Worm (Caenorhabditis elegans) whole organism, L3 larva: ENCODE data around the gene clec-41.

ENCODE experiments used
- R02D3.7 ChIP-seq: fragments of 150-350 bp; optimal IDR thresholded peaks from 2 replicates; lab custom pipeline; 2014; ENCODE audit warnings: missing biosample characterization, missing genetic modification characterization
- ZK546.5 ChIP-seq: sonication (generic microtip); optimal IDR thresholded peaks from 2 replicates; lab custom pipeline; 2017; ENCODE audit warnings: missing biosample characterization, missing genetic modification characterization
- aly-2 ChIP-seq: fragments of 150-350 bp; optimal IDR thresholded peaks from 2 replicates; lab custom pipeline; 2014; ENCODE audit warnings: missing biosample characterization, missing genetic modification characterization
- ama-1 ChIP-seq: fragments of 150-350 bp; optimal IDR thresholded peaks from 2 replicates; lab custom pipeline; 2018
- ceh-28 ChIP-seq: fragments of 150-350 bp; optimal IDR thresholded peaks from 2 replicates; lab custom pipeline; 2014; ENCODE audit warnings: missing biosample characterization, missing genetic modification reagents, missing genetic modification characterization
- ceh-9 ChIP-seq: sonication (generic microtip); optimal IDR thresholded peaks from 2 replicates; lab custom pipeline; 2018; ENCODE audit warnings: missing biosample characterization, missing genetic modification characterization
- egl-27 ChIP-seq: sonication (generic microtip); optimal IDR thresholded peaks from 4 replicates; lab custom pipeline; 2017; ENCODE audit warnings: missing biosample characterization, missing genetic modification reagents, missing genetic modification characterization
- egl-5 ChIP-seq: fragments of 150-350 bp; optimal IDR thresholded peaks from 2 replicates; lab custom pipeline; 2017; ENCODE audit warnings: missing biosample characterization, missing genetic modification reagents, missing genetic modification characterization, inconsistent platforms
- elt-1 ChIP-seq: fragments of 150-350 bp; optimal IDR thresholded peaks from 2 replicates; lab custom pipeline; 2014; ENCODE audit warnings: missing biosample characterization, missing genetic modification characterization
- elt-2 ChIP-seq: sonication (generic microtip); optimal IDR thresholded peaks from 2 replicates; lab custom pipeline; 2016; ENCODE audit warnings: missing genetic modification reagents, mild to moderate bottlenecking, missing genetic modification characterization, missing compliant biosample characterization
- elt-3 ChIP-seq, 3 experiments: fragments of 150-350 bp in 1 of 3; sonication (generic microtip) in 2 of 3; optimal IDR thresholded peaks; 2 replicates in 2 of 3; 4 replicates in 1 of 3; lab custom pipeline; 2014 to 2017; ENCODE audit warnings: missing biosample characterization in 3 of 3, missing genetic modification characterization in 3 of 3
- eor-1 ChIP-seq, 2 experiments: fragments of 150-350 bp; optimal IDR thresholded peaks; 2 replicates each; lab custom pipeline; 2014 to 2018; ENCODE audit warnings: missing biosample characterization in 2 of 2, missing genetic modification characterization in 2 of 2
- fkh-10 ChIP-seq: sonication (generic microtip); optimal IDR thresholded peaks from 2 replicates; lab custom pipeline; 2017; ENCODE audit warnings: missing biosample characterization, missing genetic modification reagents, missing genetic modification characterization
- fkh-2 ChIP-seq: fragments of 150-350 bp; optimal IDR thresholded peaks from 2 replicates; lab custom pipeline; 2014; ENCODE audit warnings: missing biosample characterization, missing genetic modification reagents, missing genetic modification characterization
- hmg-11 ChIP-seq: sonication (generic microtip); optimal IDR thresholded peaks from 2 replicates; lab custom pipeline; 2016; ENCODE audit warnings: missing genetic modification characterization, missing compliant biosample characterization
- jun-1 ChIP-seq: fragments of 150-350 bp; optimal IDR thresholded peaks from 2 replicates; lab custom pipeline; 2014; ENCODE audit warnings: missing biosample characterization, missing genetic modification reagents, missing genetic modification characterization
- lin-15B ChIP-seq: fragments of 150-350 bp; optimal IDR thresholded peaks from 2 replicates; lab custom pipeline; 2014; ENCODE audit warnings: missing biosample characterization, missing genetic modification characterization
- lin-39 ChIP-seq: fragments of 150-350 bp; optimal IDR thresholded peaks from 2 replicates; lab custom pipeline; 2018; ENCODE audit warnings: missing biosample characterization, missing genetic modification reagents, missing genetic modification characterization
- lsy-12 ChIP-seq: sonication (generic microtip); optimal IDR thresholded peaks from 2 replicates; lab custom pipeline; 2016; ENCODE audit warnings: mild to moderate bottlenecking, missing genetic modification characterization, missing compliant biosample characterization
- mdl-1 ChIP-seq: fragments of 150-350 bp; optimal IDR thresholded peaks from 2 replicates; lab custom pipeline; 2014; ENCODE audit warnings: missing biosample characterization, missing genetic modification characterization
- nfya-1 ChIP-seq: sonication (generic microtip); optimal IDR thresholded peaks from 2 replicates; lab custom pipeline; 2017; ENCODE audit warnings: missing genetic modification characterization, mild to moderate bottlenecking, missing compliant biosample characterization, antibody characterized with exemption, moderate library complexity; ENCODE audit not compliant: insufficient read depth
- nhr-11 ChIP-seq: fragments of 150-350 bp; optimal IDR thresholded peaks from 2 replicates; lab custom pipeline; 2014; ENCODE audit warnings: missing biosample characterization, missing genetic modification characterization
- nhr-12 ChIP-seq: fragments of 150-350 bp; optimal IDR thresholded peaks from 2 replicates; lab custom pipeline; 2014; ENCODE audit warnings: missing biosample characterization, missing genetic modification characterization
- nhr-23 ChIP-seq: fragments of 150-350 bp; optimal IDR thresholded peaks from 2 replicates; lab custom pipeline; 2014; ENCODE audit warnings: missing biosample characterization, missing genetic modification reagents, missing genetic modification characterization
- nhr-237 ChIP-seq: fragments of 150-350 bp; optimal IDR thresholded peaks from 2 replicates; lab custom pipeline; 2014; ENCODE audit warnings: missing biosample characterization, missing genetic modification characterization
- nhr-25 ChIP-seq: sonication (generic microtip); optimal IDR thresholded peaks from 2 replicates; lab custom pipeline; 2017; ENCODE audit warnings: missing biosample characterization, missing genetic modification characterization
- nhr-43 ChIP-seq: sonication (generic microtip); optimal IDR thresholded peaks from 2 replicates; lab custom pipeline; 2016; ENCODE audit warnings: mild to moderate bottlenecking, missing genetic modification characterization, missing compliant biosample characterization; ENCODE audit not compliant: poor library complexity, severe bottlenecking
- nhr-77 ChIP-seq: fragments of 150-350 bp; optimal IDR thresholded peaks from 2 replicates; lab custom pipeline; 2014; ENCODE audit warnings: missing biosample characterization, missing genetic modification characterization
- pha-4 ChIP-seq: fragments of 150-350 bp; optimal IDR thresholded peaks from 2 replicates; lab custom pipeline; 2014; ENCODE audit warnings: missing biosample characterization, missing genetic modification reagents, missing genetic modification characterization
- pqm-1 ChIP-seq: fragments of 150-350 bp; optimal IDR thresholded peaks from 2 replicates; lab custom pipeline; 2017; ENCODE audit warnings: missing biosample characterization, missing genetic modification characterization, inconsistent platforms
- snpc-4 ChIP-seq: fragments of 150-350 bp; optimal IDR thresholded peaks from 2 replicates; lab custom pipeline; 2014; ENCODE audit warnings: missing biosample characterization, missing genetic modification characterization
- tbx-2 ChIP-seq: sonication (generic microtip); optimal IDR thresholded peaks from 2 replicates; lab custom pipeline; 2016; ENCODE audit warnings: mild to moderate bottlenecking, missing genetic modification characterization, missing compliant biosample characterization
- unc-39 ChIP-seq: sonication (generic microtip); optimal IDR thresholded peaks from 4 replicates; lab custom pipeline; 2017; ENCODE audit warnings: missing biosample characterization, missing genetic modification characterization
- zag-1 ChIP-seq: fragments of 150-350 bp; optimal IDR thresholded peaks from 2 replicates; lab custom pipeline; 2014; ENCODE audit warnings: missing biosample characterization, missing genetic modification characterization
- ztf-11 ChIP-seq: fragments of 150-350 bp; optimal IDR thresholded peaks from 2 replicates; lab custom pipeline; 2014; ENCODE audit warnings: missing biosample characterization, missing genetic modification characterization
- ztf-4 ChIP-seq: fragments of 150-350 bp; optimal IDR thresholded peaks from 2 replicates; lab custom pipeline; 2014; ENCODE audit warnings: missing biosample characterization, missing genetic modification characterization

The clec-41 gene

ce11 chrV:13137955-13138354 lies at the start of gene clec-41:
clec-41 (minus strand) TSS chrV:13138101.
- TF ChIP-seq ztf-4 (tag; lab: Kevin White, UChicago) (no peak), ztf-11 (tag; lab: Kevin White, UChicago) (no peak), ceh-28 (tag; lab: Kevin White, UChicago) (no peak), ZK546.5 (no peak), fkh-10 (GFP tag; lab: Kevin White, UChicago) (no peak), lsy-12 (tag; lab: Kevin White, UChicago) (no peak), mdl-1 (tag; lab: Kevin White, UChicago) (no peak), nhr-43 (tag; lab: Kevin White, UChicago) (no peak), tbx-2 (tag; lab: Kevin White, UChicago) (no peak), nhr-23 (no peak), elt-2 (peak; percentile 92), pqm-1 (tag; lab: Kevin White, UChicago) (peak; percentile 91), egl-5 (tag; lab: Kevin White, UChicago) (no peak), jun-1 (tag; lab: Kevin White, UChicago) (peak; percentile 13)

DNA sequence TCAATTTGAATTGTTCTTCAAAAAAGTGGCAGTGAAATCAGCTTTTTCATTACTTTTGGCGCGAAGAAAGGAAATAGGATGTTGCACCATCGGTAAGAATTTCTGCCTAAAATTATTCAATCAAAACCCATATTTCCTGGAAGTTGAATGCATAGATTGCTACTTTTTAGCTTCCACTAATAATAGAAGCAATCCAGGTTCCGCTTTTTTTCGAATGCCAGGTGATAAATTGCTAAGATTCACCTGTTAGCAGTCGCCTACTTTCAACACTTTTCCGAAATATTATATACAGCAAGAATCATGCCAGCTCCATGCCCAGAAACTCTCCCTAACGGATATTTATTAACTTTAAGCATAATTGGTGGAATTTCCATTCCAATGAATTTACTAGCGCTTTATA lies 47.5 kb upstream of the clec-41 start, which contains the start of gene sri-6:
sri-6 (plus strand) TSS at position 301 of the 400 bp plus-strand sequence.
- no peak for TF ChIP-seq eor-1 (tag; optimal IDR thresholded peaks at IDR 0.05; lab: Kevin White, UChicago)
- TF ChIP-seq nfya-1 (tag; lab: Kevin White, UChicago), result no peak
- no peak for TF ChIP-seq ceh-28 (tag; lab: Kevin White, UChicago)
- no peak for TF ChIP-seq ama-1 (lab: Kevin White, UChicago)
- TF ChIP-seq snpc-4, result no peak
- no peak for TF ChIP-seq jun-1 (tag; lab: Kevin White, UChicago)
- TF ChIP-seq nhr-23, result no peak
- TF ChIP-seq lin-39 (tag; lab: Kevin White, UChicago), result no peak
- TF ChIP-seq ceh-9, result no peak
- TF ChIP-seq nhr-77 (tag; lab: Kevin White, UChicago), result no peak
- no peak for TF ChIP-seq fkh-10 (GFP tag; lab: Kevin White, UChicago)
- TF ChIP-seq egl-5 (tag; lab: Kevin White, UChicago), result no peak

DNA sequence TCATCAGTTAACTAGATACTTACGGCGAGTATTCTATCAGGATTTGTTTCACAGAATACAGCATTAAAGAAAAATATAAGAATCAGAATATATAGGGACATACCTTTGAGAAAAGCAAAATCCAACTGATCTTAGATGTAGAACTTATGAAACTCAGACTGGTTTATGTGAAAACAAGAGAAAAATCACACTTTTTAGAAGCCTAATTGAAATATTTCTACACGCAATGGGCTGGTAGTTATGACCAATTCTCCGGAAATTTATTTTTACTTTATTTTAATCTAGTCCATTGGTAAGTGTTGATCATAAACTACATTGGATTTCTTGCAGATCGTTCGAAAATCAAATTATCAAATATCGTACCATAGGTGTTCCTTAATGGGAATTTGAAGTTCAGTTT lies 46.2 kb upstream of the clec-41 start, which contains the start of gene T09E8.4:
T09E8.4 (minus strand) TSS at position 101 of the 400 bp plus-strand sequence.
- no peak for TF ChIP-seq nhr-43 (tag; lab: Kevin White, UChicago)
- no peak for TF ChIP-seq unc-39 (tag; lab: Kevin White, UChicago)
- no peak for TF ChIP-seq lin-15B
- no peak for TF ChIP-seq ceh-9
- TF ChIP-seq fkh-2 (tag; lab: Kevin White, UChicago), result no peak
- TF ChIP-seq ztf-4 (tag; lab: Kevin White, UChicago), result no peak
- no peak for TF ChIP-seq nhr-237 (tag; lab: Kevin White, UChicago)
- no peak for TF ChIP-seq hmg-11 (tag; lab: Kevin White, UChicago)
- TF ChIP-seq pha-4 (tag; lab: Kevin White, UChicago), result no peak
- no peak for TF ChIP-seq nhr-12 (tag; lab: Kevin White, UChicago)
- TF ChIP-seq nhr-25, result no peak
- TF ChIP-seq nhr-77 (tag; lab: Kevin White, UChicago), result no peak
- TF ChIP-seq elt-3 (tag; optimal IDR thresholded peaks at IDR 0.05; lab: Kevin White, UChicago), result no peak
- TF ChIP-seq ZK546.5, result no peak
- no peak for TF ChIP-seq nhr-11
- TF ChIP-seq egl-5 (tag; lab: Kevin White, UChicago), result no peak
- no peak for TF ChIP-seq elt-1
- TF ChIP-seq aly-2 (tag; lab: Kevin White, UChicago), result no peak
- TF ChIP-seq jun-1 (tag; lab: Kevin White, UChicago), result no peak
- no peak for TF ChIP-seq zag-1

ce11 chrV:13181450-13181849 lies 43.5 kb upstream of the clec-41 start:
- TF ChIP-seq nfya-1 (tag; lab: Kevin White, UChicago) (no peak), unc-39 (tag; lab: Kevin White, UChicago) (no peak), R02D3.7 (tag; lab: Kevin White, UChicago) (no peak), ceh-9 (no peak), egl-27 (tag; lab: Kevin White, UChicago) (no peak), nhr-23 (no peak), zag-1 (no peak), pha-4 (tag; lab: Kevin White, UChicago) (no peak)
- TF ChIP-seq, all 47 proteins: peak for 0
